Worm (Caenorhabditis elegans) whole organism, L4 larva: ENCODE results near the gene clec-41.

Source experiments
- ama-1 ChIP-seq: fragments of 150-350 bp; optimal IDR thresholded peaks from 2 replicates; lab custom pipeline; 2014; ENCODE audit warnings: inconsistent platforms, mixed read lengths
- ceh-44 ChIP-seq: fragments of 200-800 bp; sonication (Bioruptor generic); IDR thresholded peaks from 2 replicates; pipeline ENCODE4 v1.3.6; 2022; ENCODE audit warnings: missing genetic modification reagents, missing genetic modification characterization, missing compliant biosample characterization
- dmd-6 ChIP-seq: fragments of 200-800 bp; sonication (Bioruptor generic); IDR thresholded peaks from 2 replicates; pipeline ENCODE4 v1.3.6; 2022; ENCODE audit warnings: missing genetic modification reagents, missing genetic modification characterization, missing compliant biosample characterization
- lin-15B ChIP-seq: fragments of 150-350 bp; sonication (generic microtip); optimal IDR thresholded peaks from 3 replicates; lab custom pipeline; 2014; ENCODE audit warnings: missing biosample characterization, missing genetic modification characterization
- unc-130 ChIP-seq: sonication (generic microtip); optimal IDR thresholded peaks from 2 replicates; lab custom pipeline; 2016; ENCODE audit warnings: missing genetic modification reagents, missing genetic modification characterization, missing compliant biosample characterization
- zfp-3 ChIP-seq: fragments of 200-800 bp; sonication (Bioruptor generic); conservative IDR thresholded peaks from 2 replicates; pipeline ENCODE4 v1.3.6; 2022; ENCODE audit warnings: missing genetic modification reagents, missing genetic modification characterization, missing compliant biosample characterization

- TF ChIP-seq ama-1 (lab: Kevin White, UChicago) (no peak), unc-130 (GFP tag; lab: Kevin White, UChicago) (no peak), dmd-6 (GFP tag; lab: Robert Waterston, UW) (no peak), ceh-44 (GFP tag; lab: Robert Waterston, UW) (no peak), zfp-3 (GFP tag; lab: Robert Waterston, UW) (no peak), lin-15B (tag; lab: Kevin White, UChicago) (no peak)
Observed at ce11 chrV:13157073-13157472, 19.2 kb upstream of the clec-41 start.
